Fruit fly (Drosophila melanogaster): Measurements from ENCODE around the gene CG33339.

Gene CG33339

DNA sequence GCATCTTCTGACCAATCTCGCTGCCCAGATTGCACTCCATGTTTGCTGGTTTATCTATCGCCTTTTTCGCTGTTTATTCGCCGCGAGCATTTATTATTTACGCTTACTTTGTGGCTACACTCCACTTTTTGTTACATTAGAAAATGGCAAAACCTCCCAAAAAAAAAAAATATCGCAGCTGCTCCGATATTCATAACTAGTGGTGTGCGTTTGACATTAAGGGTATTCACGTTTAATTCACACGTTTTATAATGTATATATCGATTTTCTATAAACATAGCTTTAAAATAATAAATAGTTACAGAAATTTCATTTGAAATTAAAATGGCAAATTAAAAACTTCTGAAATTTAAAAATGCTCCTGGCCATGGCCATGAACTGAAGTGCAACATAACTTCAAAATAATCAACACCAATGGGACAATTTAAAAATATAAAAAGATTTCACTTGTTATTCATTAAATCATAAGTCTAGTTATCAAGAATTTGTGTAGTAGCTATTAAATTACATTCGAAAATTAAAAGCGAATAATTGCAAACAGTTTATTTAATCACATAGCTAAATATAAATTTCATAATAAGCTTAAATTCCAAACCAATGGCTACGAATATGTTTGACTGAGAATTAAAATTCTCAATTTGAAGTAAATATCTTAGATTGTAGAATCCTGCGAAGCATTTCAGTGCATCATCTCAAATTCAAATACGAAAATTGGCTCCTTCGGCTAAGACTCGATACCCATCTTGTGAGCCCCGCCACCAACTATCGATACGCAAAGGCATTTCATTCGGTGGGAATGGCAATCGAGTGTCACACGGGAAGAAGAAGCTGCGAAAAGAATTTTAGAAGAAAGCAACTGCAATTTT is 43.2 kb upstream of the CG33339 start, which contains the start of the genes Nab2 and BRWD3 (continued):
- TF ChIP-seq pb (GFP tag; optimal IDR thresholded peaks at IDR 0.05) (no peak), Neu2 (GFP tag; optimal IDR thresholded peaks at IDR 0.05; ENCODE audit: borderline replicate concordance) (no peak), al (GFP tag; IDR thresholded peaks at IDR 0.05) (0 out of 2 replicates have a peak, but pooled peaks have one; percentile 34), vfl (GFP tag; optimal IDR thresholded peaks at IDR 0.05) (no peak), CG1233 (GFP tag; optimal IDR thresholded peaks at IDR 0.05) (no peak), chinmo (GFP tag; IDR thresholded peaks at IDR 0.05; ENCODE audit: partially characterized antibody) (peak; percentile 45; the same call in 1 of the 4 replicates), trem (tag; optimal IDR thresholded peaks at IDR 0.05) (no peak), Dp (GFP tag; optimal IDR thresholded peaks at IDR 0.05) (peak; percentile 47), CG8478 (optimal IDR thresholded peaks at IDR 0.05) (no peak), Ets97D (GFP tag; optimal IDR thresholded peaks at IDR 0.05) (peak; percentile 19), Poxn (GFP tag; IDR thresholded peaks at IDR 0.05) (no peak), CoRest (tag; optimal IDR thresholded peaks at IDR 0.05) (peak; percentile 47), ash1 (GFP tag; optimal IDR thresholded peaks at IDR 0.05) (no peak), CG4730 (GFP tag; IDR thresholded peaks at IDR 0.05) (no peak), Oaz (GFP tag; IDR thresholded peaks at IDR 0.05) (peak; percentile 30; the same call in 1 of the 2 replicates), knrl (GFP tag; IDR thresholded peaks at IDR 0.05; ENCODE audit: partially characterized antibody) (peak; percentile 61; the same call in 2 of the 3 replicates), CG14014 (GFP tag; IDR thresholded peaks at IDR 0.05) (peak; percentile 51; the same call in 1 of the 2 replicates), H15 (GFP tag; IDR thresholded peaks at IDR 0.05) (no peak), CG6689 (GFP tag; IDR thresholded peaks at IDR 0.05) (0 out of 2 replicates have a peak, but pooled peaks have one; percentile 4), Usf (GFP tag; optimal IDR thresholded peaks at IDR 0.05) (no peak), CG4854 (GFP tag; optimal IDR thresholded peaks at IDR 0.05) (no peak), Tbp (GFP tag; optimal IDR thresholded peaks at IDR 0.05) (no peak), toy (GFP tag; IDR thresholded peaks at IDR 0.05) (no peak), pan (optimal IDR thresholded peaks at IDR 0.05) (no peak), pan (GFP tag; optimal IDR thresholded peaks at IDR 0.05 in 1 of 2, IDR thresholded peaks at IDR 0.05 in 1 of 2) (peak in 1 of 2 experiments; percentile 31), tap (tag; optimal IDR thresholded peaks at IDR 0.05) (no peak), sc (optimal IDR thresholded peaks at IDR 0.05) (no peak), sc (GFP tag; optimal IDR thresholded peaks at IDR 0.05) (no peak), bab2 (GFP tag; optimal IDR thresholded peaks at IDR 0.05) (no peak), shn (GFP tag; optimal IDR thresholded peaks at IDR 0.05) (no peak), dmrt11E (tag; optimal IDR thresholded peaks at IDR 0.05) (peak; percentile 38), Pdp1 (GFP tag; optimal IDR thresholded peaks at IDR 0.05) (peak in 1 of 2 experiments; percentile 28), ems (GFP tag; optimal IDR thresholded peaks at IDR 0.05) (no peak), kay (GFP tag; optimal IDR thresholded peaks at IDR 0.05) (no peak), chif (GFP tag; optimal IDR thresholded peaks at IDR 0.05) (peak in 1 of 2 experiments; percentile 6), CG10462 (GFP tag; optimal IDR thresholded peaks at IDR 0.05) (no peak), da (GFP tag; optimal IDR thresholded peaks at IDR 0.05) (no peak), CG11093 (GFP tag; IDR thresholded peaks at IDR 0.05) (no peak), inv (GFP tag; IDR thresholded peaks at IDR 0.05; ENCODE audit: partially characterized antibody) (peak; percentile 56), lov (optimal IDR thresholded peaks at IDR 0.05) (no peak), lov (GFP tag; IDR thresholded peaks at IDR 0.05) (0 out of 3 replicates have a peak, but pooled peaks have one; percentile 17), CG14710 (tag; optimal IDR thresholded peaks at IDR 0.05) (peak; percentile 64), CG32772 (GFP tag; IDR thresholded peaks at IDR 0.05) (peak; percentile 60), Fer3 (tag; optimal IDR thresholded peaks at IDR 0.05) (no peak), ind (GFP tag; optimal IDR thresholded peaks at IDR 0.05) (peak; percentile 43), CG16815 (GFP tag; optimal IDR thresholded peaks at IDR 0.05) (peak; percentile 38), ro (GFP tag; IDR thresholded peaks at IDR 0.05) (0 out of 2 replicates have a peak, but pooled peaks have one; percentile 13), CG6272 (GFP tag; IDR thresholded peaks at IDR 0.05) (0 out of 2 replicates have a peak, but pooled peaks have one; percentile 6), gcm2 (GFP tag; optimal IDR thresholded peaks at IDR 0.05) (no peak), tll (GFP tag; optimal IDR thresholded peaks at IDR 0.05) (no peak)

Data from whole organism, embryonic.